Worm (Caenorhabditis elegans) whole organism, midembryonic: ENCODE results near the gene ssp-10.

Experiments used
- T22C8.4 ChIP-seq: fragments of 200-800 bp; sonication (Bioruptor generic); IDR thresholded peaks from 2 replicates; pipeline ENCODE4 v1.3.6; 2022; ENCODE audit warnings: missing genetic modification characterization, missing compliant biosample characterization
- flt-1 ChIP-seq: fragments of 200-800 bp; sonication (Bioruptor generic); IDR thresholded peaks from 2 replicates; pipeline ENCODE4 v1.3.6; 2022; ENCODE audit warnings: missing genetic modification characterization, missing compliant biosample characterization
- med-1 ChIP-seq: sonication (generic microtip); optimal IDR thresholded peaks from 2 replicates; lab custom pipeline; 2017; ENCODE audit warnings: missing genetic modification characterization, mild to moderate bottlenecking, missing compliant biosample characterization, antibody characterized with exemption, missing genetic modification reagents; ENCODE audit not compliant: insufficient read depth

ce11 chrIV:9861921-9862320, 11.1 kb upstream of the ssp-10 start, which contains the start of gene K07F5.14:
- TF ChIP-seq med-1 (GFP tag; lab: Kevin White, UChicago) (no peak), T22C8.4 (GFP tag; lab: Robert Waterston, UW) (no peak), flt-1 (GFP tag; lab: Robert Waterston, UW) (no peak)
